Fruit fly (Drosophila melanogaster): ENCODE results near the gene CG34426.

Gene CG34426

dm6 chr3L:8824403-8825029 lies 22.3 kb downstream of the CG34426 start (continued):
- TF ChIP-seq sob (GFP tag; IDR thresholded peaks at IDR 0.05) (no peak), NC2β (GFP tag; optimal IDR thresholded peaks at IDR 0.05) (no peak), CG6272 (GFP tag; IDR thresholded peaks at IDR 0.05) (no peak), ara (GFP tag; IDR thresholded peaks at IDR 0.05) (no peak), CG11504 (tag; optimal IDR thresholded peaks at IDR 0.05) (no peak), bab2 (GFP tag; optimal IDR thresholded peaks at IDR 0.05) (no peak), gsb-n (tag; optimal IDR thresholded peaks at IDR 0.05) (peak; percentile 33), luna (GFP tag; optimal IDR thresholded peaks at IDR 0.05) (no peak), tll (GFP tag; optimal IDR thresholded peaks at IDR 0.05) (no peak), Rfx (GFP tag; IDR thresholded peaks at IDR 0.05) (no peak), vvl (GFP tag; IDR thresholded peaks at IDR 0.05) (0 out of 2 replicates have a peak, but pooled peaks have one; percentile 6), Med (GFP tag) (peak; percentile 66), C15 (GFP tag; IDR thresholded peaks at IDR 0.05) (no peak), otp (GFP tag; IDR thresholded peaks at IDR 0.05) (no peak), cg (GFP tag; optimal IDR thresholded peaks at IDR 0.05) (peak; percentile 39), CG10321 (GFP tag; IDR thresholded peaks at IDR 0.05) (no peak), TFAM (GFP tag; optimal IDR thresholded peaks at IDR 0.05) (no peak), Gsc (GFP tag; IDR thresholded peaks at IDR 0.05) (no peak), CG11723 (GFP tag; optimal IDR thresholded peaks at IDR 0.05) (no peak), Ets97D (GFP tag; optimal IDR thresholded peaks at IDR 0.05) (no peak), Asciz (GFP tag; optimal IDR thresholded peaks at IDR 0.05) (no peak), ind (GFP tag; optimal IDR thresholded peaks at IDR 0.05) (no peak), Sox100B (GFP tag; optimal IDR thresholded peaks at IDR 0.05) (no peak), CG13894 (tag; optimal IDR thresholded peaks at IDR 0.05) (no peak), fru (optimal IDR thresholded peaks at IDR 0.05) (no peak), CG2889 (GFP tag; IDR thresholded peaks at IDR 0.05) (no peak), Hr78 (GFP tag; optimal IDR thresholded peaks at IDR 0.05) (no peak), CG7963 (GFP tag; IDR thresholded peaks at IDR 0.05; ENCODE audit: partially characterized antibody) (no peak), nau (GFP tag; optimal IDR thresholded peaks at IDR 0.05) (no peak), zfh1 (GFP tag; IDR thresholded peaks at IDR 0.05) (peak; percentile 19; the same call in 1 of the 3 replicates), CG10147 (GFP tag; optimal IDR thresholded peaks at IDR 0.05) (no peak), nerfin-1 (tag; optimal IDR thresholded peaks at IDR 0.05) (peak; percentile 42), Stat92E (GFP tag; optimal IDR thresholded peaks at IDR 0.05) (peak in 1 of 3 experiments; percentile 2), CG7271 (tag; optimal IDR thresholded peaks at IDR 0.05) (no peak), insv (GFP tag; optimal IDR thresholded peaks at IDR 0.05) (no peak), fd102C (GFP tag; optimal IDR thresholded peaks at IDR 0.05) (no peak), CG3065 (GFP tag; optimal IDR thresholded peaks at IDR 0.05) (no peak), sisA (GFP tag; IDR thresholded peaks at IDR 0.05) (no peak), CG13123 (GFP tag; optimal IDR thresholded peaks at IDR 0.05) (no peak), croc (GFP tag; conservative IDR thresholded peaks at IDR 0.05) (no peak), CG6791 (GFP tag; IDR thresholded peaks at IDR 0.05; ENCODE audit: partially characterized antibody) (no peak), CG32767 (GFP tag; IDR thresholded peaks at IDR 0.05) (no peak), CG1603 (tag; optimal IDR thresholded peaks at IDR 0.05) (peak; percentile 10), CG11093 (GFP tag; IDR thresholded peaks at IDR 0.05) (no peak), ken (GFP tag; IDR thresholded peaks at IDR 0.05) (no peak), CG3847 (GFP tag; IDR thresholded peaks at IDR 0.05) (no peak), CG17802 (tag; optimal IDR thresholded peaks at IDR 0.05) (no peak), CG12104 (GFP tag; optimal IDR thresholded peaks at IDR 0.05) (no peak), scrt (GFP tag; optimal IDR thresholded peaks at IDR 0.05) (no peak), Aef1 (GFP tag; IDR thresholded peaks at IDR 0.05) (no peak)

All from whole organism, embryonic.